Worm (Caenorhabditis elegans) whole organism, L3 larva: ENCODE measurements around the gene W02G9.3.

ENCODE experiments used
- aly-2 ChIP-seq: fragments of 150-350 bp; optimal IDR thresholded peaks from 2 replicates; lab custom pipeline; 2014; ENCODE audit warnings: missing biosample characterization, missing genetic modification characterization
- ama-1 ChIP-seq: fragments of 150-350 bp; optimal IDR thresholded peaks from 2 replicates; lab custom pipeline; 2018
- fos-1 ChIP-seq: fragments of 150-350 bp; optimal IDR thresholded peaks from 2 replicates; lab custom pipeline; 2014; ENCODE audit warnings: missing biosample characterization, missing genetic modification characterization
- jun-1 ChIP-seq: fragments of 150-350 bp; optimal IDR thresholded peaks from 2 replicates; lab custom pipeline; 2014; ENCODE audit warnings: missing biosample characterization, missing genetic modification reagents, missing genetic modification characterization
- nfya-1 ChIP-seq: sonication (generic microtip); optimal IDR thresholded peaks from 2 replicates; lab custom pipeline; 2017; ENCODE audit warnings: missing genetic modification characterization, mild to moderate bottlenecking, missing compliant biosample characterization, antibody characterized with exemption, moderate library complexity; ENCODE audit not compliant: insufficient read depth
- nhr-11 ChIP-seq: fragments of 150-350 bp; optimal IDR thresholded peaks from 2 replicates; lab custom pipeline; 2014; ENCODE audit warnings: missing biosample characterization, missing genetic modification characterization
- nhr-237 ChIP-seq: fragments of 150-350 bp; optimal IDR thresholded peaks from 2 replicates; lab custom pipeline; 2014; ENCODE audit warnings: missing biosample characterization, missing genetic modification characterization
- pha-4 ChIP-seq: fragments of 150-350 bp; optimal IDR thresholded peaks from 2 replicates; lab custom pipeline; 2014; ENCODE audit warnings: missing biosample characterization, missing genetic modification reagents, missing genetic modification characterization
- pqm-1 ChIP-seq: fragments of 150-350 bp; optimal IDR thresholded peaks from 2 replicates; lab custom pipeline; 2017; ENCODE audit warnings: missing biosample characterization, missing genetic modification characterization, inconsistent platforms
- ztf-11 ChIP-seq: fragments of 150-350 bp; optimal IDR thresholded peaks from 2 replicates; lab custom pipeline; 2014; ENCODE audit warnings: missing biosample characterization, missing genetic modification characterization

DNA sequence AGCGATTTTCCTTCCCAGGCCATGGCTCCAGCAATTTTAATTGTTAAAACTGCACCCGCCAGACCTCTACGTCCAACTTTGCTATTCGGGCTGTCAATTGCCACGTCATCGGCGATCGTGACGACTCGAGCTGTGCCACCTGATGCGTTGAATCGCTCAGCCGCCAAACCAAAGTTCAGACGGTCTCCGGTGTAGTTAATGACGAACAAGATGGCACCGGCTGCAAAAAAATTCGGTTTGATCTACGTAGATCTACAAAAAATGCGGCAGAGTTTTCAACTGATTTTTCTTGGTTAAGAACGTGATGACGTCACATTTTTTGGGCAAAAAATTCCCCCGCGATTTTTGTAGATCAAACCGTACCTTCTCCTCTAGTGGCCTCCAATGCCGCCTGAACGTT, 21.8 kb upstream of the W02G9.3 start:
- TF ChIP-seq ztf-11 (tag; lab: Kevin White, UChicago) (no peak), pha-4 (tag; lab: Kevin White, UChicago) (no peak), fos-1 (tag; lab: Kevin White, UChicago) (no peak), ama-1 (lab: Kevin White, UChicago) (no peak), nfya-1 (tag; lab: Kevin White, UChicago) (no peak), nhr-237 (no peak), jun-1 (no peak), pqm-1 (no peak), nhr-11 (no peak), aly-2 (tag; lab: Kevin White, UChicago) (no peak)
